Worm (Caenorhabditis elegans) whole organism, L3 larva: ENCODE data around the gene acl-9.

Experiments used
- ceh-16 ChIP-seq: sonication (generic microtip); optimal IDR thresholded peaks from 2 replicates; lab custom pipeline; 2017; ENCODE audit warnings: missing biosample characterization, missing genetic modification characterization
- fkh-10 ChIP-seq: sonication (generic microtip); optimal IDR thresholded peaks from 2 replicates; lab custom pipeline; 2017; ENCODE audit warnings: missing biosample characterization, missing genetic modification reagents, missing genetic modification characterization
- nhr-23 ChIP-seq: fragments of 150-350 bp; optimal IDR thresholded peaks from 2 replicates; lab custom pipeline; 2014; ENCODE audit warnings: missing biosample characterization, missing genetic modification reagents, missing genetic modification characterization
- nhr-77 ChIP-seq: fragments of 150-350 bp; optimal IDR thresholded peaks from 2 replicates; lab custom pipeline; 2014; ENCODE audit warnings: missing biosample characterization, missing genetic modification characterization
- unc-39 ChIP-seq: sonication (generic microtip); optimal IDR thresholded peaks from 4 replicates; lab custom pipeline; 2017; ENCODE audit warnings: missing biosample characterization, missing genetic modification characterization

- TF ChIP-seq unc-39: no peak
- no peak for TF ChIP-seq fkh-10
- no peak for TF ChIP-seq nhr-77 (tag; lab: Kevin White, UChicago)
- TF ChIP-seq ceh-16 (tag; lab: Kevin White, UChicago): no peak
- TF ChIP-seq nhr-23 (tag; lab: Kevin White, UChicago): no peak
Observed at ce11 chrV:6411161-6411560, 41.9 kb upstream of the acl-9 start.
